Worm (Caenorhabditis elegans): ENCODE data around the gene srw-4.

Gene srw-4

DNA sequence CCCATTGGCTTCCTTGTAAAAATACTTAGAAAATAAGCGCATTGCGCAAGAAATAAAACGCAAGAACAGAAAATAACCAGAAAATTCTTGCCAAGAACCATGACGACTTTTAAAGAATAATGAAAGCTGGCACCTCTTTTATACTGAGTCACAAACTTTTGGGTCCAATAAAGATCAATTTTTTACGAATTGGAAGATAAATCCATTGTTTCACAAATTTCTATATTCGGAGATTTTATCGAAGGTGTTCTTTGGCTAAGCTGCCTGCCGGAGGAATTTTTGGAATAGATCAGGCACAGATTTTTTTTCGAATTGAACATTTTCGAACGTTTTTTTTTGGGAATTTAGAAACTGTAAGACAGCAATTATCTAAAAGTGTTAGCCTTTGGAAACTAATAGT lies 24.3 kb upstream of the srw-4 start, which contains the start of gene C31B8.9:
C31B8.9 (minus strand) TSS at position 101 of the 400 bp plus-strand sequence.
- TF ChIP-seq aha-1 (tag) (peak; percentile 79), lin-29 (GFP tag; IDR thresholded peaks at IDR 0.05) (no peak)

DNA sequence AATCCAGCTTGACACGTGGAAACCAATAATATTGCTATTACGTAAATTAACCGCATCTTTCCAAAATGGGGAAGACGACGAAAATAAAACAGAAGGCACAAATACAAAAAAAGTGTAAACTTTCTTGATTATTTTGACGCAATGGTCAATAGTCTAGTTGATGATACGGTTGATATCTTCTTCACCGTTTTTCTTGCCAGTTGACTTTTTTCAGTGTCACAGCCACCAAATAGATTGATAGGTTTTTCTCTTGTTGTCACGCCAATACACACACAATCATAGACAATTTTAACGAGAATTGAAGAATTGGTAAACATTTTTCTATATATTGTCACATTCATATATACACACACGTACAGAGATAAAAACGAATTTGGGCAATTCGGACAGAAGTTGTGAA lies 20.9 kb upstream of the srw-4 start, which contains the start of gene zmp-3:
zmp-3 (minus strand) TSS at position 101 of the 400 bp plus-strand sequence.
- TF ChIP-seq nhr-28 (tag; optimal IDR thresholded peaks at IDR 0.05) (peak; percentile 28), set-16 (GFP tag; IDR thresholded peaks at IDR 0.05) (no peak), saeg-2 (GFP tag; IDR thresholded peaks at IDR 0.05) (no peak), nhr-111 (GFP tag; optimal IDR thresholded peaks at IDR 0.05) (no peak), madf-5 (GFP tag; IDR thresholded peaks at IDR 0.05) (no peak), spr-1 (tag; optimal IDR thresholded peaks at IDR 0.05) (no peak)

DNA sequence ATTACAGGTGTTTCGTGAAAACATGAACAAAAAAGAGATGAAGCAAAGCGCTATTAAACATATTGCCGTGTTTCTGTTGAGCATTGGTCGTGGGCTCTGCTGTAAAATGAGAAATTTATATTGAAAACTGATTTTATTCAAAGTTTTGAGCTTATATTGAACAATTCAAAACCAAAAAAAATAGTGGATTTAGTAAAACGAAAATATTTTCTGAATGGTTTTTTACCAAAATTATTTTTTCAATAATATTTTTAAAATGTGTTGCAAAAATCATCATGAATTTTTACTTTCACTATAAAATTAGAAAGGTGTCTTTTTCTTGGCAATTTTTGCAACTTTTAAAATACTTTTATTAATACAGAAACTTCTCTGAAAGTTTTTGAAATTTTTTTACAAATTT lies 14.6 kb upstream of the srw-4 start, which contains the start of gene C31B8.7:
C31B8.7 (minus strand) TSS at position 101 of the 400 bp plus-strand sequence.
- no peak for TF ChIP-seq nhr-77 (tag; optimal IDR thresholded peaks at IDR 0.05)
- TF ChIP-seq gei-8 (GFP tag; optimal IDR thresholded peaks at IDR 0.05), result no peak
- no peak for TF ChIP-seq F49E8.2 (tag; optimal IDR thresholded peaks at IDR 0.05; ENCODE audit: borderline replicate concordance)
- TF ChIP-seq T20F7.1 (GFP tag; optimal IDR thresholded peaks at IDR 0.05), result no peak
- no peak for TF ChIP-seq dpl-1 (GFP tag; optimal IDR thresholded peaks at IDR 0.05)
- TF ChIP-seq egl-27 (tag; optimal IDR thresholded peaks at IDR 0.05), result no peak
- no peak for TF ChIP-seq zfp-3 (GFP tag; conservative IDR thresholded peaks at IDR 0.05)
- no peak for TF ChIP-seq lim-7 (GFP tag; IDR thresholded peaks at IDR 0.05)
- no peak for TF ChIP-seq duxl-1 (tag; optimal IDR thresholded peaks at IDR 0.05; ENCODE audit: poor library complexity)
- no peak for TF ChIP-seq mdl-1 (tag; optimal IDR thresholded peaks at IDR 0.05)
- no peak for TF ChIP-seq daf-12 (tag; optimal IDR thresholded peaks at IDR 0.05)
- no peak for TF ChIP-seq ceh-32 (tag; optimal IDR thresholded peaks at IDR 0.05; ENCODE audit: poor library complexity)
- TF ChIP-seq hif-1 (tag; optimal IDR thresholded peaks at IDR 0.05), result no peak
- TF ChIP-seq mdt-29 (GFP tag; IDR thresholded peaks at IDR 0.05), result no peak

DNA sequence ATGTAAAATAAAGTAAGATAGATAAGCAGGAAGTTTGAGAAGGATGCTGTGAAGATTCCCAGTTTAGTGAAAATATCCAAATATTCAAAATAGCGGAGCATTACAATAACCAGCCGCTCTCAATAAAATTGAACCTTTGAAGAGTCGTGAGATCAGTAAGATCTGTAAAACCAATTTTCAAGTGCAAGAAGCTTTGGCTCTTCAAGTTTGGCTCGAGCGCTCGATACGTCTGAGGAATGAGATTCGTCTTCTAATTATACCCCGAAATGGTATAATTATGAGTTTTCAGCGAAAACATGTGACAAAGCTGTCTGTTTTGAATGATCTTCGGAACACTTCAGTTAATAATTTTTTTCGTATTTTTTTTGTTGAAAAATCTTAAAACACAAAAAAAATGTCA lies 11.3 kb upstream of the srw-4 start, which contains the start of gene str-46:
str-46 (minus strand) TSS at position 101 of the 400 bp plus-strand sequence.
- TF ChIP-seq daf-12 (tag; optimal IDR thresholded peaks at IDR 0.05) (no peak), zip-2 (tag; optimal IDR thresholded peaks at IDR 0.05) (no peak), dmd-9 (GFP tag; IDR thresholded peaks at IDR 0.05) (no peak), duxl-1 (tag; optimal IDR thresholded peaks at IDR 0.05; ENCODE audit: poor library complexity) (no peak), spr-3 (GFP tag; optimal IDR thresholded peaks at IDR 0.05) (no peak), nhr-111 (GFP tag; optimal IDR thresholded peaks at IDR 0.05) (no peak), madf-9 (GFP tag; conservative IDR thresholded peaks at IDR 0.05) (no peak), hif-1 (tag; optimal IDR thresholded peaks at IDR 0.05) (no peak), aly-2 (tag; optimal IDR thresholded peaks at IDR 0.05) (no peak)

DNA sequence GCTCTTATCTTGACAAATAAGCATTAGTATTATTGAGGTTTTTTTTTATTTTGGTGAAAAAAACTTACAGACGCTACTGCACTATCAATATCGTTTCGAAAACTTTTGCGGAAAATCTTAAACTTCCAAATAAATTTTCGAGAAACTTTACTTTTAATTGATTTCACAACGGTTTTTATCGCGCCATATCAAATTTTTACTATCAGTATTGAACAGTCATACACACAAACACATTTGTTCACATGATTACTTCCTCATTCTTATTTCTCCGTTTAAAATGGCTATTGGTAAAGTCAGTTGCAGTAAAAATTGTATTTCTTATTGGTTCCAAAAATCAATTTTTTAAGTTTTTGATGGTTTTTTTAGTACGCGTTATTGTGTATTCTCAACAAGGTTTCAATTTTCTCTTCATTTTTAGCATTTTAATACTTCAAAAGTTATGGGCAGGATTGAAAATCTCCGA lies 7.6 kb upstream of the srw-4 start, which contains the start of gene pals-32:
pals-32 (plus strand) TSS at position 413 of the 463 bp plus-strand sequence.
- no peak for TF ChIP-seq daf-16 (GFP tag; optimal IDR thresholded peaks at IDR 0.05)
- TF ChIP-seq daf-16 (tag; optimal IDR thresholded peaks at IDR 0.05), result peak; percentile 62
- TF ChIP-seq spr-3 (GFP tag; optimal IDR thresholded peaks at IDR 0.05), result no peak
- peak; percentile 55 for TF ChIP-seq nhr-28 (tag; optimal IDR thresholded peaks at IDR 0.05)
- peak; percentile 69 for TF ChIP-seq pqm-1 (tag; optimal IDR thresholded peaks at IDR 0.05)

DNA sequence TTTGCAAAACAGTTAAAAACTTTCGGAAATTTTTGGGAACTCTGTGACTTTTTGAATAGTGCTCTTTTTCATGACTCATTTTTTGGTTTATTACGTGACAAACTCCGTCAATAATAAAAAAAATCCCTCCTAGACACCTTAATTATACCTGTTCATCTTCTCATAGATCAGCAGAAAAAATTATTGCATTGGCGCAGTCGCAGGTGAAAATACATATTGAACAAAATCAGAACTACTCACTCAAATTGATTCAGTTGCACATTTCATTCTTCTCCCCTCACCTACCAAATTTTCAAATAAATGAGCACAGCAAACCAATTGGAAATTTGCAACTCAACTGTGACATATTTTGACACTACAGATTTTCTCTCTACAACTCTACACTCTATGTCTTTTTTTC lies 4.4 kb upstream of the srw-4 start, which contains the start of gene srh-127:
srh-127 (plus strand) TSS at position 301 of the 400 bp plus-strand sequence.
- TF ChIP-seq lin-29 (GFP tag; IDR thresholded peaks at IDR 0.05) (no peak), duxl-1 (tag; optimal IDR thresholded peaks at IDR 0.05; ENCODE audit: poor library complexity) (no peak), ZK546.5 (tag; optimal IDR thresholded peaks at IDR 0.05) (no peak), hlh-11 (tag; optimal IDR thresholded peaks at IDR 0.05) (no peak), unc-62 (GFP tag; optimal IDR thresholded peaks at IDR 0.05 in 1 of 2) (no peak), unc-62 (tag; optimal IDR thresholded peaks at IDR 0.05) (no peak), nhr-11 (tag; optimal IDR thresholded peaks at IDR 0.05) (no peak), nhr-28 (tag; optimal IDR thresholded peaks at IDR 0.05) (no peak), ceh-82 (tag; optimal IDR thresholded peaks at IDR 0.05) (no peak), F26F4.8 (GFP tag; conservative IDR thresholded peaks at IDR 0.05) (no peak), aha-1 (tag) (no peak)

Measured in whole organism, L4 larva.